Worm (Caenorhabditis elegans) whole organism, midembryonic: Measurements from ENCODE around the gene cima-1.

Experiments used
- T22C8.4 ChIP-seq: fragments of 200-800 bp; sonication (Bioruptor generic); IDR thresholded peaks from 2 replicates; pipeline ENCODE4 v1.3.6; 2022; ENCODE audit warnings: missing genetic modification characterization, missing compliant biosample characterization
- cog-1 ChIP-seq: sonication (generic microtip); optimal IDR thresholded peaks from 2 replicates; lab custom pipeline; 2016; ENCODE audit warnings: missing genetic modification characterization, missing compliant biosample characterization
- flt-1 ChIP-seq: fragments of 200-800 bp; sonication (Bioruptor generic); IDR thresholded peaks from 2 replicates; pipeline ENCODE4 v1.3.6; 2022; ENCODE audit warnings: missing genetic modification characterization, missing compliant biosample characterization
- klf-2 ChIP-seq: fragments of 200-800 bp; sonication (Bioruptor generic); conservative IDR thresholded peaks from 2 replicates; pipeline ENCODE4 v1.3.6; 2022; ENCODE audit warnings: missing genetic modification reagents, missing genetic modification characterization, missing compliant biosample characterization
- med-1 ChIP-seq: sonication (generic microtip); optimal IDR thresholded peaks from 2 replicates; lab custom pipeline; 2017; ENCODE audit warnings: missing genetic modification characterization, mild to moderate bottlenecking, missing compliant biosample characterization, antibody characterized with exemption, missing genetic modification reagents; ENCODE audit not compliant: insufficient read depth
- tab-1 ChIP-seq: fragments of 200-800 bp; sonication (Bioruptor generic); IDR thresholded peaks from 2 replicates; pipeline ENCODE4 v1.3.6; 2022; ENCODE audit warnings: missing genetic modification characterization, missing compliant biosample characterization
- ztf-23 ChIP-seq: fragments of 200-800 bp; sonication (Bioruptor generic); IDR thresholded peaks from 2 replicates; pipeline ENCODE4 v1.3.6; 2022; ENCODE audit warnings: missing genetic modification reagents, missing genetic modification characterization, missing compliant biosample characterization
- ztf-29 ChIP-seq: fragments of 200-800 bp; sonication (Bioruptor generic); IDR thresholded peaks from 2 replicates; pipeline ENCODE4 v1.3.6; 2022; ENCODE audit warnings: missing genetic modification reagents, missing genetic modification characterization, missing compliant biosample characterization

DNA sequence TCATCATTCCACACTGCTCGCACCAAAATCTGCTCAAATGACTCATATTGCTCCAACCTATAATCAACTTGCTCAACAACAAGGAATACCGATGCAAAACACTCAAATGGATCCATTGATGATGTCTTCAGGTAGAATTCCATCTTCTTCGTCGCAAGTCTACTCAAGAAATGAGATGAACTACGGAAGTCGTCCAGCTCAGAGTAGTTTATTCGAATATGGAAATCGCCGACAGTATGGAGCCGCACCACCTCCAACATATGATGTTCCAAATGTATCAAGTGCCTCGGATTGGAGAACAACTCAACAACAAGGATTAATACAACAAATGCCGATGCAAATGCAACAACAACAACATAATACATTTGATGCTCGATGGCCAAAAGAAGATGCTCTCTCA lies 28.2 kb upstream of the cima-1 start:
- TF ChIP-seq ztf-23 (GFP tag; lab: Robert Waterston, UW) (no peak), klf-2 (no peak), tab-1 (GFP tag; lab: Robert Waterston, UW) (no peak), flt-1 (GFP tag; lab: Robert Waterston, UW) (no peak), ztf-29 (GFP tag; lab: Robert Waterston, UW) (no peak), T22C8.4 (GFP tag; lab: Robert Waterston, UW) (no peak), cog-1 (tag; lab: Kevin White, UChicago) (no peak), med-1 (GFP tag; lab: Kevin White, UChicago) (no peak)
